Worm (Caenorhabditis elegans) whole organism, young adult: ENCODE results near the gene F53H2.1.

ENCODE experiments used
- B0336.3 ChIP-seq: fragments of 200-800 bp; sonication (Bioruptor generic); IDR thresholded peaks from 2 replicates; pipeline ENCODE4 v1.3.6; 2022; ENCODE audit warnings: missing genetic modification characterization, missing compliant biosample characterization
- F23B12.7 ChIP-seq: sonication (generic microtip); optimal IDR thresholded peaks from 2 replicates; lab custom pipeline; 2017; ENCODE audit warnings: missing genetic modification characterization, mild to moderate bottlenecking, missing compliant biosample characterization, antibody characterized with exemption, moderate library complexity; ENCODE audit not compliant: insufficient read depth
- F37B4.10 ChIP-seq: fragments of 200-800 bp; sonication (Bioruptor generic); IDR thresholded peaks from 2 replicates; pipeline ENCODE4 v1.3.6; 2022; ENCODE audit warnings: missing genetic modification characterization, missing compliant biosample characterization
- F52B5.7 ChIP-seq: sonication (generic microtip); optimal IDR thresholded peaks from 2 replicates; lab custom pipeline; 2016; ENCODE audit warnings: mild to moderate bottlenecking, missing genetic modification characterization, missing compliant biosample characterization
- F57A8.1 ChIP-seq: fragments of 200-800 bp; sonication (Bioruptor generic); optimal IDR thresholded peaks from 2 replicates; lab custom pipeline; 2018; ENCODE audit warnings: mild to moderate bottlenecking, missing genetic modification characterization, moderate library complexity, missing compliant biosample characterization
- K11D2.4 ChIP-seq: fragments of 200-800 bp; sonication (Bioruptor generic); IDR thresholded peaks from 2 replicates; pipeline ENCODE4 v1.3.6; 2022; ENCODE audit warnings: missing genetic modification reagents, missing genetic modification characterization, missing compliant biosample characterization
- Y53G8AR.9 ChIP-seq: fragments of 200-800 bp; sonication (Bioruptor generic); conservative IDR thresholded peaks from 2 replicates; pipeline ENCODE4 v1.3.6; 2022; ENCODE audit warnings: missing genetic modification reagents, missing genetic modification characterization, missing compliant biosample characterization
- Y67H2A.10 ChIP-seq: fragments of 200-800 bp; sonication (Bioruptor generic); conservative IDR thresholded peaks from 2 replicates; pipeline ENCODE4 v1.3.6; 2022; ENCODE audit warnings: missing genetic modification reagents, missing genetic modification characterization, missing compliant biosample characterization
- ZK185.1 ChIP-seq: sonication (generic microtip); optimal IDR thresholded peaks from 2 replicates; lab custom pipeline; 2016; ENCODE audit warnings: mild to moderate bottlenecking, missing genetic modification characterization, missing compliant biosample characterization; ENCODE audit not compliant: poor library complexity, severe bottlenecking
- attf-3 ChIP-seq: fragments of 200-800 bp; sonication (Bioruptor generic); conservative IDR thresholded peaks from 2 replicates; pipeline ENCODE4 v1.3.6; 2022; ENCODE audit warnings: missing genetic modification reagents, missing genetic modification characterization, missing compliant biosample characterization
- attf-6 ChIP-seq: fragments of 200-800 bp; sonication (Bioruptor generic); IDR thresholded peaks from 2 replicates; pipeline ENCODE4 v1.3.6; 2022; ENCODE audit warnings: missing genetic modification reagents, missing genetic modification characterization, missing compliant biosample characterization
- ccch-3 ChIP-seq: fragments of 200-800 bp; sonication (Bioruptor generic); optimal IDR thresholded peaks from 2 replicates; lab custom pipeline; 2018; ENCODE audit warnings: mild to moderate bottlenecking, missing genetic modification characterization, missing compliant biosample characterization
- cebp-1 ChIP-seq, 2 experiments: fragments of 200-800 bp in 1 of 2; sonication (Bioruptor generic) in 1 of 2; sonication (generic microtip) in 1 of 2; IDR thresholded peaks in 1 of 2; optimal IDR thresholded peaks in 1 of 2; 2 replicates each; pipeline versions ENCODE4 v1.3.6 to Lab custom; 2017 to 2022; ENCODE audit warnings: missing compliant biosample characterization in 2 of 2, missing genetic modification characterization in 2 of 2, mild to moderate bottlenecking in 1 of 2, missing genetic modification reagents in 1 of 2, moderate library complexity in 1 of 2
- ceh-27 ChIP-seq: fragments of 200-800 bp; sonication (Bioruptor generic); optimal IDR thresholded peaks from 2 replicates; lab custom pipeline; 2018; ENCODE audit warnings: mild to moderate bottlenecking, missing genetic modification characterization, moderate library complexity, missing compliant biosample characterization
- ceh-40 ChIP-seq: fragments of 200-800 bp; sonication (Bioruptor generic); IDR thresholded peaks from 2 replicates; pipeline ENCODE4 v1.3.6; 2022; ENCODE audit warnings: missing genetic modification characterization, missing compliant biosample characterization
- ceh-58 ChIP-seq: fragments of 200-800 bp; sonication (Bioruptor generic); IDR thresholded peaks from 2 replicates; pipeline ENCODE4 v1.3.6; 2022; ENCODE audit warnings: missing genetic modification characterization, missing compliant biosample characterization
- dox-1 ChIP-seq: fragments of 200-800 bp; sonication (Bioruptor generic); IDR thresholded peaks from 2 replicates; pipeline ENCODE4 v1.3.6; 2022; ENCODE audit warnings: missing genetic modification reagents, missing genetic modification characterization, missing compliant biosample characterization
- dpl-1 ChIP-seq: fragments of 150-350 bp; optimal IDR thresholded peaks from 2 replicates; lab custom pipeline; 2014; ENCODE audit warnings: missing biosample characterization, missing genetic modification reagents, missing genetic modification characterization
- egl-44 ChIP-seq: fragments of 200-800 bp; sonication (Bioruptor generic); IDR thresholded peaks from 2 replicates; pipeline ENCODE4 v1.3.6; 2022; ENCODE audit warnings: missing genetic modification reagents, missing genetic modification characterization, missing compliant biosample characterization
- egrh-3 ChIP-seq: fragments of 200-800 bp; sonication (Bioruptor generic); IDR thresholded peaks from 2 replicates; pipeline ENCODE4 v1.3.6; 2022; ENCODE audit warnings: missing genetic modification reagents, missing genetic modification characterization, missing compliant biosample characterization
- ets-4 ChIP-seq: fragments of 200-800 bp; sonication (Bioruptor generic); optimal IDR thresholded peaks from 2 replicates; lab custom pipeline; 2018; ENCODE audit warnings: mild to moderate bottlenecking, missing genetic modification characterization, missing compliant biosample characterization
- hlh-26 ChIP-seq: fragments of 200-800 bp; sonication (Bioruptor generic); conservative IDR thresholded peaks from 2 replicates; pipeline ENCODE4 v1.3.6; 2022; ENCODE audit warnings: missing genetic modification reagents, missing genetic modification characterization, missing compliant biosample characterization
- hmg-1.2 ChIP-seq: fragments of 200-800 bp; sonication (Bioruptor generic); IDR thresholded peaks from 2 replicates; pipeline ENCODE4 v1.3.6; 2022; ENCODE audit warnings: missing genetic modification reagents, missing genetic modification characterization, missing compliant biosample characterization
- hsf-1 ChIP-seq: fragments of 200-800 bp; sonication (Bioruptor generic); IDR thresholded peaks from 2 replicates; pipeline ENCODE4 v1.3.6; 2022; ENCODE audit warnings: missing genetic modification reagents, missing genetic modification characterization, missing compliant biosample characterization
- let-526 ChIP-seq: fragments of 200-800 bp; sonication (Bioruptor generic); IDR thresholded peaks from 2 replicates; pipeline ENCODE4 v1.3.6; 2022; ENCODE audit warnings: missing genetic modification reagents, missing genetic modification characterization, missing compliant biosample characterization
- let-607 ChIP-seq, 2 experiments: fragments of 200-800 bp in 1 of 2; sonication (Bioruptor generic) in 1 of 2; sonication (generic microtip) in 1 of 2; optimal IDR thresholded peaks; 2 replicates each; lab custom pipeline; 2016 to 2018; ENCODE audit warnings: mild to moderate bottlenecking in 2 of 2, missing compliant biosample characterization in 2 of 2, missing genetic modification characterization in 2 of 2, moderate library complexity in 2 of 2, missing genotype in 1 of 2
- lir-1 ChIP-seq: fragments of 200-800 bp; sonication (Bioruptor generic); conservative IDR thresholded peaks from 2 replicates; pipeline ENCODE4 v1.3.6; 2022; ENCODE audit warnings: missing genetic modification reagents, missing genetic modification characterization, missing compliant biosample characterization
- lsy-27 ChIP-seq: sonication (generic microtip); optimal IDR thresholded peaks from 2 replicates; lab custom pipeline; 2017; ENCODE audit warnings: missing genetic modification characterization, mild to moderate bottlenecking, missing compliant biosample characterization, antibody characterized with exemption, missing genotype, borderline replicate concordance; ENCODE audit not compliant: insufficient read depth
- madf-10 ChIP-seq: sonication (generic microtip); optimal IDR thresholded peaks from 2 replicates; lab custom pipeline; 2016; ENCODE audit warnings: mild to moderate bottlenecking, missing genetic modification characterization, missing compliant biosample characterization
- madf-3 ChIP-seq: fragments of 200-800 bp; sonication (Bioruptor generic); IDR thresholded peaks from 2 replicates; pipeline ENCODE4 v1.3.6; 2022; ENCODE audit warnings: missing genetic modification reagents, missing genetic modification characterization, missing compliant biosample characterization
- mcd-1 ChIP-seq: fragments of 200-800 bp; sonication (Bioruptor generic); IDR thresholded peaks from 2 replicates; pipeline ENCODE4 v1.3.6; 2022; ENCODE audit warnings: missing genetic modification reagents, missing genetic modification characterization, missing compliant biosample characterization
- mxl-1 ChIP-seq: sonication (generic microtip); optimal IDR thresholded peaks from 2 replicates; lab custom pipeline; 2016; ENCODE audit warnings: missing genetic modification characterization, missing compliant biosample characterization
- nfya-1 ChIP-seq: sonication (generic microtip); optimal IDR thresholded peaks from 2 replicates; lab custom pipeline; 2017; ENCODE audit warnings: antibody characterized with exemption, missing compliant biosample characterization, missing genetic modification characterization, borderline replicate concordance; ENCODE audit not compliant: insufficient read depth
- nfyb-1 ChIP-seq: fragments of 200-800 bp; sonication (Bioruptor generic); IDR thresholded peaks from 2 replicates; pipeline ENCODE4 v1.3.6; 2022; ENCODE audit warnings: missing genetic modification reagents, missing genetic modification characterization, missing compliant biosample characterization
- nhr-120 ChIP-seq: fragments of 200-800 bp; sonication (Bioruptor generic); IDR thresholded peaks from 2 replicates; pipeline ENCODE4 v1.3.6; 2022; ENCODE audit warnings: missing genetic modification characterization, missing compliant biosample characterization
- nhr-27 ChIP-seq: fragments of 200-800 bp; sonication (Bioruptor generic); optimal IDR thresholded peaks from 2 replicates; lab custom pipeline; 2018; ENCODE audit warnings: mild to moderate bottlenecking, missing genetic modification characterization, moderate library complexity, missing compliant biosample characterization
- nhr-90 ChIP-seq: sonication (generic microtip); optimal IDR thresholded peaks from 2 replicates; lab custom pipeline; 2016; ENCODE audit warnings: missing genotype, mild to moderate bottlenecking, missing genetic modification characterization, missing compliant biosample characterization
- pbrm-1 ChIP-seq: fragments of 200-800 bp; sonication (Bioruptor generic); IDR thresholded peaks from 2 replicates; pipeline ENCODE4 v1.3.6; 2022; ENCODE audit warnings: missing genetic modification reagents, missing genetic modification characterization, missing compliant biosample characterization
- pha-4 ChIP-seq: fragments of 150-350 bp; sonication (generic microtip); optimal IDR thresholded peaks from 2 replicates; lab custom pipeline; 2014; ENCODE audit warnings: missing biosample characterization, missing genetic modification reagents, missing genetic modification characterization
- sea-2 ChIP-seq: fragments of 200-800 bp; sonication (Bioruptor generic); IDR thresholded peaks from 2 replicates; pipeline ENCODE4 v1.3.6; 2022; ENCODE audit warnings: missing genetic modification characterization, missing compliant biosample characterization
- snpc-4 ChIP-seq, 5 experiments: fragments of 150-350 bp in 1 of 5; sonication (generic microtip) in 4 of 5; optimal IDR thresholded peaks; 2 replicates each; lab custom pipeline; 2014 to 2018; ENCODE audit warnings: missing genetic modification characterization in 5 of 5, missing biosample characterization in 3 of 5, antibody characterized with exemption in 2 of 5, mild to moderate bottlenecking in 2 of 5, missing compliant biosample characterization in 2 of 5, missing genotype in 2 of 5, moderate library complexity in 2 of 5, missing genetic modification reagents in 1 of 5
- tlf-1 ChIP-seq: fragments of 200-800 bp; sonication (Bioruptor generic); optimal IDR thresholded peaks from 2 replicates; lab custom pipeline; 2018; ENCODE audit warnings: mild to moderate bottlenecking, missing genetic modification characterization, missing compliant biosample characterization
- xnd-1 ChIP-seq: sonication (generic microtip); optimal IDR thresholded peaks from 2 replicates; lab custom pipeline; 2016; ENCODE audit warnings: missing genotype, missing genetic modification reagents, missing genetic modification characterization, missing compliant biosample characterization
- ztf-6 ChIP-seq: fragments of 200-800 bp; sonication (Bioruptor generic); IDR thresholded peaks from 2 replicates; pipeline ENCODE4 v1.3.6; 2022; ENCODE audit warnings: missing genetic modification reagents, missing genetic modification characterization, missing compliant biosample characterization

The F53H2.1 gene

DNA sequence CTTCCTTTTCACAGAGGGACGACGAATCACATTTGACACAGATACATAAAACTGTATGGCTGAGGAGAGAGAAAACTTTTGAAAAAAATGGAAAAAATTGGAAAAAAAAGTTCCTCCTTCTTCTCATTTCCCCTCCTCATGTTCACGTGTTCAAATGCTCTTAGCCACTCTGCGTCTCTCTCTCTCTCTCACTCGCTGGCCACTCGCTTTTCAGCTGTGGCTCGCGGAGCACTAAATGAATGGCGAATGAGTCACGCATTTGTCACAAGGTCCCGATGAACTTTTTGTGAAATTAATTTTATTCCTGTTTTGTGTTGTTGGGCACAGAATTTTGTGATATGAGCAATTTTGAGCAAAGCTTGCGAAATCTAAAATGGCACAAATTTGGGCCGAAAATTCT is 30.3 kb downstream of the F53H2.1 start (continued):
- peak; percentile 60 for TF ChIP-seq ceh-27
- TF ChIP-seq, all 124 proteins: peak for 11

DNA sequence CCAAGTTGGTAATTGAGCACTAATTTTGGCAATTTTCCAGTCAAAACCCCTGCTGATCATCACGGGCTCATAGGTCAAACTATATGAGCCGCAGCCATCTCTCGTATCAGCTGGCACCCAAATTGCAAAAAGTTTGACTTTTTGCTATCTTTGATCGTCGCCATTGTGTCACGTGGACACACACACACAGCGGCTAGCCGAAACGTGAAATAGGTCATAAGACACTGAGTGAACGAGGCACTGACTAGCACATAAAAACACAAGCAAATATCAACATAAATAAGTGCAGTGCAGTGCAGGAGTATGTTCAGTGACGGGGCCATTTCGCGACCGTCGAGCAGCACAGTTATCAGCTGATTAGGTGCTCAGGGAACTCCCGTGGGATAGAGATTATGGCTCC is 31.3 kb downstream of the F53H2.1 start:
- TF ChIP-seq let-526 (GFP tag; lab: Robert Waterston, UW) (peak; percentile 66; the same call in 1 of the 2 replicates), F37B4.10 (GFP tag; lab: Robert Waterston, UW) (no peak), tlf-1 (GFP tag; lab: Kevin White, UChicago) (no peak), snpc-4 (GFP tag; optimal IDR thresholded peaks at IDR 0.05; lab: Kevin White, UChicago) (no peak), snpc-4 (tag; optimal IDR thresholded peaks at IDR 0.05; lab: Kevin White, UChicago) (peak in 1 of 4 experiments; percentile 20), F23B12.7 (tag; lab: Kevin White, UChicago) (no peak), pha-4 (tag; lab: Kevin White, UChicago) (peak; percentile 10), cebp-1 (GFP tag; IDR thresholded peaks at IDR 0.05; lab: Robert Waterston, UW) (peak; percentile 51; the same call in 1 of the 2 replicates), cebp-1 (tag; optimal IDR thresholded peaks at IDR 0.05; lab: Kevin White, UChicago) (peak; percentile 87), Y53G8AR.9 (GFP tag; lab: Robert Waterston, UW) (peak; percentile 64; the same call in 1 of the 2 replicates), mxl-1 (tag; lab: Kevin White, UChicago) (no peak), F57A8.1 (GFP tag; lab: Kevin White, UChicago) (no peak), ztf-6 (no peak), ceh-27 (peak; percentile 12), mcd-1 (GFP tag; lab: Robert Waterston, UW) (no peak), nhr-120 (GFP tag; lab: Robert Waterston, UW) (no peak), egrh-3 (no peak), ZK185.1 (tag; lab: Kevin White, UChicago) (no peak), madf-3 (GFP tag; lab: Robert Waterston, UW) (no peak), sea-2 (GFP tag; lab: Robert Waterston, UW) (no peak), nfya-1 (no peak), F52B5.7 (tag; lab: Kevin White, UChicago) (no peak), Y67H2A.10 (GFP tag; lab: Robert Waterston, UW) (0 out of 2 replicates have a peak, but pooled peaks have one; percentile 28), ccch-3 (GFP tag; lab: Kevin White, UChicago) (no peak), egl-44 (GFP tag; lab: Robert Waterston, UW) (0 out of 2 replicates have a peak, but pooled peaks have one; percentile 41), hlh-26 (GFP tag; lab: Robert Waterston, UW) (no peak), xnd-1 (no peak), dox-1 (GFP tag; lab: Robert Waterston, UW) (peak; percentile 62), lsy-27 (tag; lab: Kevin White, UChicago) (no peak), K11D2.4 (GFP tag; lab: Robert Waterston, UW) (0 out of 2 replicates have a peak, but pooled peaks have one; percentile 48), ceh-40 (GFP tag; lab: Robert Waterston, UW) (no peak), attf-3 (GFP tag; lab: Robert Waterston, UW) (no peak), hmg-1.2 (GFP tag; lab: Robert Waterston, UW) (0 out of 2 replicates have a peak, but pooled peaks have one; percentile 22), ets-4 (GFP tag; lab: Kevin White, UChicago) (peak; percentile 32), hsf-1 (GFP tag; lab: Robert Waterston, UW) (no peak), B0336.3 (GFP tag; lab: Robert Waterston, UW) (peak; percentile 45; the same call in 1 of the 2 replicates), pbrm-1 (GFP tag; lab: Robert Waterston, UW) (peak; percentile 51; the same call in 1 of the 2 replicates), let-607 (tag; optimal IDR thresholded peaks at IDR 0.05; lab: Kevin White, UChicago) (no peak), lir-1 (GFP tag; lab: Robert Waterston, UW) (no peak), ceh-58 (GFP tag; lab: Robert Waterston, UW) (no peak), dpl-1 (GFP tag; lab: Kevin White, UChicago) (no peak), nhr-90 (tag; lab: Kevin White, UChicago) (no peak), nhr-27 (tag; lab: Kevin White, UChicago) (no peak), attf-6 (no peak), nfyb-1 (GFP tag; lab: Robert Waterston, UW) (peak; percentile 42; the same call in 1 of the 2 replicates), madf-10 (tag; lab: Kevin White, UChicago) (no peak)
